Worm (Caenorhabditis elegans): ENCODE data around the gene srt-13.

srt-13 gene

DNA sequence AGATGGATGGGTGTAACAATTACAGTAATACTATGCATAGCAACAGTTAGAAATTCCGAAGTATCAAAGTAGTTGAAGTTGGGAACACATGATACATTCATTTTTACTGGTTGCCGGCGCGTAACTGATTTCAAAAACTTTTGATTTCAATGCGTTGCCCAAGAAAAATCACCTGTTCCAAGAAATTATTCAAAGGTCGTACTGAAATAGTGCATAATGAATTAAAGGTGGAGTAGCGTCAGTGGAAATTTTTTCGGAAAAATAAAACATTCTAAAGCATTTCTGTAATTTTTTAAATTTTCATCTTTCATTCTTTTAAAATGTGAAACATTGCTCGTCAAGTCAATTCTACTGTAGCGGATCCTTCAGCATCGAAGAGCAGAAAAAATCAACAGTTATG, 9.7 kb downstream of the srt-13 start, which contains the start of gene srh-204:
Gene srh-204 (minus strand): TSS at position 101 of the 400 bp plus-strand sequence.
- TF ChIP-seq egl-44 (GFP tag; IDR thresholded peaks at IDR 0.05) (no peak), akir-1 (GFP tag; optimal IDR thresholded peaks at IDR 0.05) (no peak), lir-1 (GFP tag; conservative IDR thresholded peaks at IDR 0.05) (no peak), lin-35 (GFP tag; optimal IDR thresholded peaks at IDR 0.05) (no peak), nhr-90 (tag; optimal IDR thresholded peaks at IDR 0.05) (no peak), unc-130 (GFP tag; optimal IDR thresholded peaks at IDR 0.05) (no peak), cebp-1 (GFP tag; IDR thresholded peaks at IDR 0.05) (no peak), cebp-1 (tag; optimal IDR thresholded peaks at IDR 0.05) (no peak), dpff-1 (tag; optimal IDR thresholded peaks at IDR 0.05) (no peak), lsl-1 (GFP tag; optimal IDR thresholded peaks at IDR 0.05) (no peak), somi-1 (GFP tag; optimal IDR thresholded peaks at IDR 0.05) (no peak), ccch-3 (GFP tag; optimal IDR thresholded peaks at IDR 0.05) (no peak), Y53F4B.3 (GFP tag; IDR thresholded peaks at IDR 0.05) (no peak), F52B5.7 (tag; optimal IDR thresholded peaks at IDR 0.05) (no peak), B0336.3 (GFP tag; IDR thresholded peaks at IDR 0.05) (no peak), ceh-40 (GFP tag; IDR thresholded peaks at IDR 0.05) (no peak), nhr-120 (GFP tag; IDR thresholded peaks at IDR 0.05) (no peak)

ce11 chrV:4236118-4236517, 13.8 kb downstream of the srt-13 start, which contains the start of gene nlp-13:
Gene nlp-13, plus strand, starts transcription at chrV:4236418.
- TF ChIP-seq die-1 (tag; optimal IDR thresholded peaks at IDR 0.05): no peak
- TF ChIP-seq Y79H2A.3 (GFP tag; conservative IDR thresholded peaks at IDR 0.05): no peak
- TF ChIP-seq cebp-2 (GFP tag; IDR thresholded peaks at IDR 0.05): no peak

ce11 chrV:4219342-4219741, 30.6 kb downstream of the srt-13 start, which contains the start of gene nlp-9:
Gene nlp-9, plus strand, starts transcription at chrV:4219642.
- TF ChIP-seq F22D6.2 (tag; optimal IDR thresholded peaks at IDR 0.05) (no peak), mel-28 (tag; optimal IDR thresholded peaks at IDR 0.05; ENCODE audit: borderline replicate concordance) (no peak), B0261.1 (tag; optimal IDR thresholded peaks at IDR 0.05) (no peak), lin-35 (GFP tag; optimal IDR thresholded peaks at IDR 0.05) (no peak), ztf-22 (GFP tag; optimal IDR thresholded peaks at IDR 0.05) (no peak), ztf-28 (GFP tag; IDR thresholded peaks at IDR 0.05) (no peak), snpc-4 (GFP tag; optimal IDR thresholded peaks at IDR 0.05) (no peak), snpc-4 (tag; optimal IDR thresholded peaks at IDR 0.05) (no peak), ZK185.1 (tag; optimal IDR thresholded peaks at IDR 0.05; ENCODE audit: poor library complexity, severe bottlenecking) (no peak), lag-1 (GFP tag; IDR thresholded peaks at IDR 0.05) (no peak), athp-1 (tag; optimal IDR thresholded peaks at IDR 0.05) (no peak), die-1 (tag; optimal IDR thresholded peaks at IDR 0.05) (no peak)

ce11 chrV:4218268-4218667, 31.7 kb downstream of the srt-13 start:
- TF ChIP-seq Y56A3A.18 (GFP tag; IDR thresholded peaks at IDR 0.05): no peak
- TF ChIP-seq K11D2.4 (GFP tag; IDR thresholded peaks at IDR 0.05): 0 out of 2 replicates have a peak, but pooled peaks have one; percentile 31
- TF ChIP-seq hlh-26 (GFP tag; conservative IDR thresholded peaks at IDR 0.05): no peak
- no peak for TF ChIP-seq F10E7.11 (tag; optimal IDR thresholded peaks at IDR 0.05)
- no peak for TF ChIP-seq snpc-1.1 (tag; optimal IDR thresholded peaks at IDR 0.05; ENCODE audit: insufficient read depth)
- no peak for TF ChIP-seq unc-130 (GFP tag; optimal IDR thresholded peaks at IDR 0.05)
- no peak for TF ChIP-seq ztf-18 (tag; optimal IDR thresholded peaks at IDR 0.05)
- TF ChIP-seq F33H1.4 (GFP tag; IDR thresholded peaks at IDR 0.05): no peak

All from whole organism, young adult.